Worm (Caenorhabditis elegans): Measurements from ENCODE around the gene srg-67.
"Not testable (repeated sequence)": the region's sequence is repeated elsewhere in the genome, so short reads cannot be mapped to it uniquely, and the experiment has no call there.

srg-67 gene

ce11 chrV:5484866-5485265 lies 22.1 kb upstream of the srg-67 start, which contains the start of gene srg-65:
srg-65 (minus strand) TSS chrV:5484966.
- TF ChIP-seq alr-1 (tag; optimal IDR thresholded peaks at IDR 0.05; ENCODE audit: borderline replicate concordance) (no peak), lin-39 (tag; optimal IDR thresholded peaks at IDR 0.05) (no peak), ceh-63 (GFP tag; optimal IDR thresholded peaks at IDR 0.05) (no peak), sup-37 (GFP tag; optimal IDR thresholded peaks at IDR 0.05) (no peak), unc-62 (GFP tag; optimal IDR thresholded peaks at IDR 0.05) (no peak), nhr-76 (tag; optimal IDR thresholded peaks at IDR 0.05) (no peak), nhr-85 (tag) (no peak), dpl-1 (GFP tag; optimal IDR thresholded peaks at IDR 0.05) (no peak), Y116A8C.19 (tag; optimal IDR thresholded peaks at IDR 0.05; ENCODE audit: borderline replicate concordance) (no peak), C34B4.2 (tag; optimal IDR thresholded peaks at IDR 0.05) (no peak), ztf-4 (tag; optimal IDR thresholded peaks at IDR 0.05) (no peak), nhr-77 (tag; optimal IDR thresholded peaks at IDR 0.05) (no peak)

DNA sequence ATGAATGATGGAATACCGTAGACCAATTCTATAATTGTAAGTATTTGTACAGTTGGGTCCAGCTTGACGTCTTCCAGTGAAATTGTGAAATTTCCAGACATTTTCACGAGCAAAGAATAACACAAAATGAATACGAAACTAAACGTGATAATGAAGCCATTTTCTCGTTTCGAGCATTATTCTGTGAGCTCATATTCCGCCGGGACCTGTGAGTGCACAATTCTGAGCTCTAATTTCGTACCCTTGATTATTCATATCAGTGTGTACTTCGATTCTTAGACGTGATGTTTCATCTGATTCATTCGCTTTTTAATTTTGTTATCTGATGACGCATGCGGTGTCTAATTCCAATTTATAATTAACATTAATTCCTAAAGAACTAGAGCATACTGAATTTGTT lies 19.5 kb upstream of the srg-67 start, which contains the start of gene srg-66:
srg-66 (minus strand) TSS at position 101 of the 400 bp plus-strand sequence.
- no peak for TF ChIP-seq irx-1 (tag; optimal IDR thresholded peaks at IDR 0.05)
- peak; percentile 66 for TF ChIP-seq ceh-8 (GFP tag; optimal IDR thresholded peaks at IDR 0.05)

- no peak for TF ChIP-seq C34B4.2 (tag; optimal IDR thresholded peaks at IDR 0.05)
- TF ChIP-seq efl-1 (optimal IDR thresholded peaks at IDR 0.05): peak in 1 of 2 experiments; percentile 52
- TF ChIP-seq efl-1 (GFP tag; optimal IDR thresholded peaks at IDR 0.05 in 1 of 2): peak; percentile 59 to 95
- peak in 1 of 2 experiments; percentile 52 for TF ChIP-seq lin-35 (GFP tag; optimal IDR thresholded peaks at IDR 0.05)
- TF ChIP-seq nhr-237 (tag; optimal IDR thresholded peaks at IDR 0.05): no peak
- no peak for TF ChIP-seq fkh-8 (tag; optimal IDR thresholded peaks at IDR 0.05)
- TF ChIP-seq dpl-1 (GFP tag; optimal IDR thresholded peaks at IDR 0.05): peak in 2 of 3 experiments; percentile 43 to 50
Observed at ce11 chrV:5477719-5478118, 14.9 kb upstream of the srg-67 start.

- not testable (repeated sequence) for TF ChIP-seq zip-4 (GFP tag; optimal IDR thresholded peaks at IDR 0.05); C04F5.9 (tag; optimal IDR thresholded peaks at IDR 0.05); nhr-84 (tag; optimal IDR thresholded peaks at IDR 0.05)
Observed at ce11 chrV:5470930-5471329, 8.1 kb upstream of the srg-67 start, which contains the start of gene ZC317.7. ZC317.7 (minus strand) TSS chrV:5471030.

- TF ChIP-seq vab-15, aha-1, nhr-47 (tag; optimal IDR thresholded peaks at IDR 0.05): not testable (repeated sequence)
Observed at ce11 chrV:5468489-5468888, 5.7 kb upstream of the srg-67 start, which contains the start of gene ZC317.6. ZC317.6 (minus strand) TSS chrV:5468589.

DNA sequence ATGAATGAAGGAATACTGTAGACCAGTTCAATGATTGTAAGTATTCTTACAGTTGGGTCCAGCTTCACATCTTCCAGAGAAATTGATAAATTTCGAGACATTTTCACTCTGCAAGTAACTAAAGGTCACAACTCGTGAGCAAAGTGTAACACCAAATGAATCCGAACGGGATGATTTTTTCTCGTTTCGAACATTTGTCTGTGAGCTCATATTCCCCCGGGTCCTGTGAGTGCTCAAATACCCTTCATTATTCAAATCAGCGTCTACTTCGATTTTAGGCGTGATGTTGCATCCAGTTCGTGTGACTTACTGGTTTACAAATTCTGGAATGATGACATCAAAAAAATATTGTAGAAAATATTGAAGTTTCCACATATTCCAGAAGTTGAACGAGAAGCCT lies 2.5 kb upstream of the srg-67 start, which contains the start of gene srg-68:
srg-68 (minus strand) TSS at position 101 of the 400 bp plus-strand sequence.
- TF ChIP-seq ceh-8 (GFP tag; optimal IDR thresholded peaks at IDR 0.05) (no peak), mdl-1 (tag; optimal IDR thresholded peaks at IDR 0.05) (no peak), pqm-1 (tag; optimal IDR thresholded peaks at IDR 0.05) (no peak), lin-35 (GFP tag; optimal IDR thresholded peaks at IDR 0.05) (no peak), efl-1 (optimal IDR thresholded peaks at IDR 0.05) (no peak), efl-1 (GFP tag; optimal IDR thresholded peaks at IDR 0.05 in 1 of 2) (no peak)

DNA sequence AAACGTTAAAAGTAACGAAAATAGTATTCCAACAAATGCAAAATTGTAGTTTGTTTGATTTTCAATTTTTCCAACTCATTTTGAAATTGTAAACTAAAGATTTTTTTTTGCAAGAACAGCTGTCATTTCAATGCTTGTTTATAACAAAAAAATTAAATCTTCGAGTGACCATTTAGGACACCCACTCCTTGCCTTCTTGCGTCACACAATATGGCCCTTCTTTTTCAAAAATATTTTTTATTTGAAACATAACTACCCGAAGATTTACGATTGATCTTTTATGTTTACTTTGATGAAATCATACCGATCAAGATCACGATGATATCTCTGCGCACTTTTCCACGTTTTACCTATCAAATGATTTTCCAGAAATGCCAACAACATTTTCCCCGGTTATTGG lies 3.0 kb downstream of the srg-67 start, which contains the start of gene ZC317.2:
ZC317.2 (plus strand) TSS at position 301 of the 400 bp plus-strand sequence.
- TF ChIP-seq ets-5 (GFP tag; IDR thresholded peaks at IDR 0.05): no peak

DNA sequence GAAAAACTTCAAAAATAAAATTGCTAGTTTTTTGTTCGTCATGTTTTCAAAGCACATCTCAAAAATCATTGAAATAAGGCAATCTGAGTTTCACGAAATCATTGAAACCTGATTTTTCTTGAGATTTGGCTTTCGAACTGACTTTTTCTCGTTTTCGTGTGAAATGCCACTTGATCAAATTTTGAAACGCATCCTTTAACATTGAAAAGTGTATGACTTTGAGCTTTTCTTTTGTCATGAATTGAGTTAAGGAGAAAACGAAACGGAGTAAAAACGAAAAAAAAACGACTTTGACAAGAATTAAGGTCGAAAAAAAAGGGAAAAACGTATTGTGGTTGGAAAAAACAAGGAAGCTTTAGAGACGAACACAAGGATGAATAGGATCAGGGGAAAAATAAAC lies 7.8 kb downstream of the srg-67 start:
- no peak for TF ChIP-seq fkh-4 (tag; optimal IDR thresholded peaks at IDR 0.05; ENCODE audit: borderline replicate concordance)
- no peak for TF ChIP-seq nhr-237 (tag; optimal IDR thresholded peaks at IDR 0.05)
- TF ChIP-seq F16B12.6 (tag; optimal IDR thresholded peaks at IDR 0.05): no peak
- TF ChIP-seq lin-14 (GFP tag; optimal IDR thresholded peaks at IDR 0.05): peak; percentile 16
- TF ChIP-seq ceh-82 (tag; optimal IDR thresholded peaks at IDR 0.05): no peak
- TF ChIP-seq nhr-84 (tag; optimal IDR thresholded peaks at IDR 0.05): no peak
- TF ChIP-seq efl-1 (optimal IDR thresholded peaks at IDR 0.05): no peak
- TF ChIP-seq efl-1 (GFP tag; optimal IDR thresholded peaks at IDR 0.05 in 1 of 2): no peak
- TF ChIP-seq unc-30 (tag; optimal IDR thresholded peaks at IDR 0.05): no peak
- TF ChIP-seq nhr-11 (tag; optimal IDR thresholded peaks at IDR 0.05): no peak
- peak; percentile 72 for TF ChIP-seq fkh-10 (GFP tag; optimal IDR thresholded peaks at IDR 0.05)

Measured in whole organism, L1 larva.